Fruit fly (Drosophila melanogaster) whole organism, pupa: Measurements from ENCODE around the gene CG4884.

Source experiments
- CG10348 ChIP-seq: fragments of 200-800 bp; sonication (Bioruptor generic); IDR thresholded peaks from 2 replicates; pipeline ENCODE4 v1.3.6; 2022; ENCODE audit warnings: missing biosample characterization, missing genetic modification characterization
- CG15710 ChIP-seq: fragments of 200-800 bp; sonication (Bioruptor generic); optimal IDR thresholded peaks from 2 replicates; lab custom pipeline; 2018; ENCODE audit warnings: missing biosample characterization, mild to moderate bottlenecking, missing genetic modification characterization, moderate library complexity
- CG34367 ChIP-seq: fragments of 200-800 bp; sonication (Bioruptor generic); optimal IDR thresholded peaks from 2 replicates; lab custom pipeline; 2018; ENCODE audit warnings: missing biosample characterization, mild to moderate bottlenecking, missing genetic modification characterization
- CG4496 ChIP-seq: fragments of 200-800 bp; sonication (Bioruptor generic); IDR thresholded peaks from 3 replicates; pipeline ENCODE4 v1.3.6; 2022; ENCODE audit warnings: missing biosample characterization, missing genetic modification characterization
- CG8159 ChIP-seq: fragments of 200-800 bp; sonication (Bioruptor generic); optimal IDR thresholded peaks from 3 replicates; lab custom pipeline; 2018; ENCODE audit warnings: missing biosample characterization, mild to moderate bottlenecking, missing genetic modification characterization, moderate library complexity
- CG9948 ChIP-seq: fragments of 200-800 bp; sonication (Bioruptor generic); optimal IDR thresholded peaks from 2 replicates; lab custom pipeline; 2018; ENCODE audit warnings: missing biosample characterization, mild to moderate bottlenecking, missing genetic modification characterization, moderate library complexity
- EcR ChIP-seq: fragments of 200-800 bp; sonication (Bioruptor generic); optimal IDR thresholded peaks from 3 replicates; lab custom pipeline; 2019; ENCODE audit warnings: missing biosample characterization, missing genetic modification characterization, mild to moderate bottlenecking, moderate library complexity, missing genetic modification reagents
- Ets98B ChIP-seq: fragments of 200-800 bp; sonication (Bioruptor generic); IDR thresholded peaks from 2 replicates; pipeline ENCODE4 v1.3.6; 2022; ENCODE audit warnings: missing biosample characterization, missing genetic modification characterization
- Pif1B ChIP-seq: fragments of 200-800 bp; sonication (Bioruptor generic); optimal IDR thresholded peaks from 3 replicates; lab custom pipeline; 2016; ENCODE audit warnings: missing biosample characterization, missing genetic modification characterization
- fd96Ca ChIP-seq: fragments of 200-800 bp; sonication (Bioruptor generic); IDR thresholded peaks from 3 replicates; pipeline ENCODE4 v1.3.6; 2022; ENCODE audit warnings: missing biosample characterization, missing genetic modification characterization

DNA sequence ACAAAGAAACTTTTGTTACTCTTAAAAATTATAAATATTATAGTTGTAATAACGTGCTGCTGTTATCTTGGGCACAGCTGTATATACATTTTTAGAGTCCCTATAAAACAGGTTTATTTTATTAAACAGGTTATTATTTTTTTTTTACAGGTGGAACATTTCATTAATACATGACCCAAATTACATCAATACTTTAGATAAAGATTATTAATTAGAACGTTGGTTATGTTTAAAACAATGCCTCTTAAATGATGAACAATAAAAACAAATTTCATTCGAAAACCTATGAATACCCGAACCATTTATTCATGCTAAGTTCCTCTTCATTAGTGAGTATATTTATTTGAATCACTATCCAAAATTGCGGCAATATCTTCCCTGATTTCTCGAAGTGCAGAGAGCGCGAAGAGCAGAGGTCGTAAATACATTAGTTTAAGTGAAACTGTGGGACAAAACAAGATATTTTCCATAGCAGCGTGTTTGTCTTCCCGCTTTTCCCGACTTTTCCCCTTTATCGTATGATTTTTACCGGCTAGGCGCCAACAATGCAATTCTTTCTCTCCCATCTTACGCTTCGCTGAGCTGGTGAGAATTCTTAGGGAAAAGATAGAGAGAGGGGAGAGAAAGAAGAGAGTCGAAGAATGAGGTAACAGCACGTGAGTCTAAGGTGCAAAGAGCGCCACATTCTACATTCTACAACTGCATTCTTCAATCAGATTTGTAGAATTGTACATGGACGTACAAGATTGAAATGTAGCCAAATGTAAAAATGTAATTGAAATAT lies 29.8 kb upstream of the CG4884 start:
- TF ChIP-seq CG10348 (GFP tag; lab: Robert Waterston, UW) (peak; percentile 50; the same call in 1 of the 2 replicates), CG15710 (tag; lab: Kevin White, UChicago) (no peak), CG9948 (tag; lab: Kevin White, UChicago) (peak; percentile 33), EcR (GFP tag; lab: Kevin White, UChicago) (no peak), CG34367 (tag; lab: Kevin White, UChicago) (peak; percentile 24), Ets98B (peak; percentile 57), fd96Ca (peak; percentile 74), CG8159 (tag; lab: Kevin White, UChicago) (peak; percentile 38), CG4496 (GFP tag; lab: Robert Waterston, UW) (peak; percentile 61; the same call in 2 of the 3 replicates), Pif1B (GFP tag; lab: Kevin White, UChicago) (no peak)
